Fruit fly (Drosophila melanogaster) whole organism, wandering third instar larva: ENCODE data around the gene CG43153.
A peak's percentile ranks its signal among the peaks of the same experiment; 100 is the strongest.

Experiments used
- Dfd ChIP-seq: fragments of >200 bp; optimal IDR thresholded peaks from 2 replicates; lab custom pipeline; 2017; ENCODE audit warnings: missing biosample characterization, missing genetic modification characterization
- Mio ChIP-seq: sonication (Bioruptor generic); optimal IDR thresholded peaks from 2 replicates; lab custom pipeline; 2016; ENCODE audit warnings: missing biosample characterization, missing genetic modification characterization
- Myc ChIP-seq: fragments of >200 bp; optimal IDR thresholded peaks from 2 replicates; lab custom pipeline; 2017
- Rel ChIP-seq, 2 experiments: fragments of 200-800 bp; sonication (Bioruptor generic) in 1 of 2; optimal IDR thresholded peaks; 2 replicates in 1 of 2; 3 replicates in 1 of 2; lab custom pipeline; 2016 to 2019; ENCODE audit warnings: mild to moderate bottlenecking in 2 of 2, missing biosample characterization in 2 of 2, missing genetic modification characterization in 2 of 2, moderate library complexity in 1 of 2
- Sp1 ChIP-seq: fragments of 200-800 bp; sonication (Bioruptor generic); optimal IDR thresholded peaks from 3 replicates; lab custom pipeline; 2019; ENCODE audit warnings: missing biosample characterization, mild to moderate bottlenecking, missing genetic modification characterization, moderate library complexity
- brk ChIP-seq: fragments of 200-800 bp; sonication (Bioruptor generic); optimal IDR thresholded peaks from 2 replicates; lab custom pipeline; 2016; ENCODE audit warnings: missing biosample characterization, mild to moderate bottlenecking, missing genetic modification characterization
- foxo ChIP-seq, 2 experiments: fragments of 200-800 bp; sonication (Bioruptor generic); optimal IDR thresholded peaks; 2 replicates in 1 of 2; 3 replicates in 1 of 2; lab custom pipeline; 2016 to 2017; ENCODE audit warnings: missing biosample characterization in 2 of 2, missing genetic modification characterization in 2 of 2
- lola ChIP-seq: fragments of >200 bp; optimal IDR thresholded peaks from 2 replicates; lab custom pipeline; 2017; ENCODE audit warnings: missing biosample characterization, missing genetic modification characterization
- psq ChIP-seq: fragments of 200-800 bp; sonication (Bioruptor generic); optimal IDR thresholded peaks from 3 replicates; lab custom pipeline; 2017; ENCODE audit warnings: missing biosample characterization, mild to moderate bottlenecking, missing genetic modification characterization, moderate library complexity
- rgr ChIP-seq: fragments of 200-800 bp; sonication (Bioruptor generic); optimal IDR thresholded peaks from 3 replicates; lab custom pipeline; 2016; ENCODE audit warnings: missing biosample characterization, mild to moderate bottlenecking, missing genetic modification characterization

DNA sequence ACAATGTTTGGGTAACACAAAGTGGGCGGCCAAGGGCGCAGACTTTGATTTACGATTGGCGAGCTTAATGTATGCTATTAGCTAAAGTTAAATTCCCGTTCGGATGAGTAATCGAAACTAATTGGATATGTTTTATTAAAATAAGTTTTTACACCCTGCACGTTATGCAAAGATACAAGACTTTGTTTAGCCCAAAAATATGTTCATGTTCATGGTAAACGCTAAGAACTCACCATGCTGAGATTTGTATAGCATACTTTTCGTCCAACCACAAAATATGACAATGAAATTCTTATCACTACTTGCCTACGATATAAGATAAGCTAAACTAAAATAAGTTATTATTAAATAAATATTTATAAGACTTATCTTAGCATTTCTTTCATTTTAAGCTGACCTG is 47.6 kb downstream of the CG43153 start:
- TF ChIP-seq Rel (GFP tag; optimal IDR thresholded peaks at IDR 0.05; lab: Kevin White, UChicago), result no peak
- TF ChIP-seq Rel (tag; optimal IDR thresholded peaks at IDR 0.05; lab: Kevin White, UChicago), result no peak
- TF ChIP-seq Mio (GFP tag; lab: Kevin White, UChicago), result no peak
- no peak for TF ChIP-seq foxo (GFP tag; optimal IDR thresholded peaks at IDR 0.05; lab: Kevin White, UChicago)
- TF ChIP-seq Dfd (GFP tag; lab: Kevin White, UChicago), result no peak
- no peak for TF ChIP-seq rgr (GFP tag; lab: Kevin White, UChicago)
- no peak for TF ChIP-seq Sp1 (GFP tag; lab: Kevin White, UChicago)
- no peak for TF ChIP-seq psq (GFP tag; lab: Kevin White, UChicago)
- no peak for TF ChIP-seq brk (GFP tag; lab: Kevin White, UChicago)
- TF ChIP-seq Myc (lab: Kevin White, UChicago), result peak; percentile 83
- no peak for TF ChIP-seq lola
